Fruit fly (Drosophila melanogaster): ENCODE results near the gene Ir76a.

Gene Ir76a

dm6 chr3L:19790929-19791687 lies 8.0 kb upstream of the Ir76a start (continued):
- no peak for TF ChIP-seq pb (GFP tag; optimal IDR thresholded peaks at IDR 0.05)
- no peak for TF ChIP-seq Lpt (GFP tag; optimal IDR thresholded peaks at IDR 0.05)
- peak; percentile 34 for TF ChIP-seq CG15601 (tag; optimal IDR thresholded peaks at IDR 0.05)
- peak; percentile 70 for TF ChIP-seq zfh2 (GFP tag; optimal IDR thresholded peaks at IDR 0.05)
- TF ChIP-seq CG18011 (GFP tag; optimal IDR thresholded peaks at IDR 0.05): no peak
- TF ChIP-seq CG14965 (GFP tag; optimal IDR thresholded peaks at IDR 0.05; ENCODE audit: borderline replicate concordance): no peak
- TF ChIP-seq CG2678 (tag; optimal IDR thresholded peaks at IDR 0.05): peak; percentile 77
- peak; percentile 57 for TF ChIP-seq pnt (GFP tag; optimal IDR thresholded peaks at IDR 0.05)
- TF ChIP-seq her (GFP tag; optimal IDR thresholded peaks at IDR 0.05): no peak
- TF ChIP-seq Hey (tag; optimal IDR thresholded peaks at IDR 0.05): no peak
- peak; percentile 30 for TF ChIP-seq CG6654 (GFP tag; optimal IDR thresholded peaks at IDR 0.05)
- no peak for TF ChIP-seq CG33213 (GFP tag; optimal IDR thresholded peaks at IDR 0.05)
- TF ChIP-seq CG5245 (GFP tag; optimal IDR thresholded peaks at IDR 0.05): peak; percentile 42
- TF ChIP-seq CG2875 (GFP tag; optimal IDR thresholded peaks at IDR 0.05): no peak
- peak; percentile 62 for TF ChIP-seq CG7786 (GFP tag; optimal IDR thresholded peaks at IDR 0.05)
- TF ChIP-seq YL-1 (GFP tag; optimal IDR thresholded peaks at IDR 0.05): no peak
- no peak for TF ChIP-seq sim (GFP tag; IDR thresholded peaks at IDR 0.05)
- TF ChIP-seq salm (tag; optimal IDR thresholded peaks at IDR 0.05): no peak
- TF ChIP-seq CkIIα-i1 (GFP tag; IDR thresholded peaks at IDR 0.05): no peak
- TF ChIP-seq ato (GFP tag; IDR thresholded peaks at IDR 0.05; ENCODE audit: partially characterized antibody): peak; percentile 45; the same call in 1 of the 2 replicates
- TF ChIP-seq Mes4 (GFP tag; optimal IDR thresholded peaks at IDR 0.05): peak; percentile 4
- no peak for TF ChIP-seq z (GFP tag; IDR thresholded peaks at IDR 0.05)
- peak; percentile 14 for TF ChIP-seq HLHmδ (GFP tag; optimal IDR thresholded peaks at IDR 0.05)
- peak; percentile 16 for TF ChIP-seq HmgZ (tag; optimal IDR thresholded peaks at IDR 0.05)
- peak; percentile 83 for TF ChIP-seq CoRest (tag; optimal IDR thresholded peaks at IDR 0.05)
- TF ChIP-seq dati (GFP tag; IDR thresholded peaks at IDR 0.05): no peak
- TF ChIP-seq btn (GFP tag; optimal IDR thresholded peaks at IDR 0.05): no peak
- no peak for TF ChIP-seq CG15479 (GFP tag; optimal IDR thresholded peaks at IDR 0.05)
- no peak for TF ChIP-seq ERR (GFP tag; optimal IDR thresholded peaks at IDR 0.05)
- no peak for TF ChIP-seq CG9797 (GFP tag; optimal IDR thresholded peaks at IDR 0.05)
- no peak for TF ChIP-seq CG10959 (GFP tag; IDR thresholded peaks at IDR 0.05)
- TF ChIP-seq sens (GFP tag): peak; percentile 90
- TF ChIP-seq Optix (GFP tag; IDR thresholded peaks at IDR 0.05): no peak
- TF ChIP-seq CG10543 (GFP tag; optimal IDR thresholded peaks at IDR 0.05): peak; percentile 80
- peak; percentile 40 for TF ChIP-seq Bdp1 (GFP tag; optimal IDR thresholded peaks at IDR 0.05)
- no peak for TF ChIP-seq CG8359 (GFP tag; optimal IDR thresholded peaks at IDR 0.05; ENCODE audit: borderline replicate concordance)
- no peak; the same call in 2 of the 3 replicates for TF ChIP-seq zen2 (GFP tag; IDR thresholded peaks at IDR 0.05; ENCODE audit: partially characterized antibody)
- TF ChIP-seq eyg (GFP tag; optimal IDR thresholded peaks at IDR 0.05): no peak
- TF ChIP-seq CG12236 (GFP tag; optimal IDR thresholded peaks at IDR 0.05): no peak
- TF ChIP-seq NFAT (GFP tag; IDR thresholded peaks at IDR 0.05): peak; percentile 29; the same call in 1 of the 2 replicates
- TF ChIP-seq Tbp (GFP tag; optimal IDR thresholded peaks at IDR 0.05): peak; percentile 78
- TF ChIP-seq sug (tag; optimal IDR thresholded peaks at IDR 0.05): peak; percentile 24
- peak; percentile 6 for TF ChIP-seq Ets97D (GFP tag; optimal IDR thresholded peaks at IDR 0.05)
- TF ChIP-seq Elba2 (GFP tag; optimal IDR thresholded peaks at IDR 0.05): no peak
- TF ChIP-seq CG3407 (GFP tag; optimal IDR thresholded peaks at IDR 0.05): peak; percentile 38
- TF ChIP-seq run (tag; optimal IDR thresholded peaks at IDR 0.05): no peak
- 0 out of 2 replicates have a peak, but pooled peaks have one; percentile 11 for TF ChIP-seq danr (GFP tag; IDR thresholded peaks at IDR 0.05)
- TF ChIP-seq CG2202 (tag; optimal IDR thresholded peaks at IDR 0.05): no peak
- TF ChIP-seq Doc3 (GFP tag; IDR thresholded peaks at IDR 0.05; ENCODE audit: partially characterized antibody): no peak
- peak; percentile 77 for TF ChIP-seq org-1 (GFP tag; optimal IDR thresholded peaks at IDR 0.05)
